Fruit fly (Drosophila melanogaster): Measurements from ENCODE around the gene CG9555.

The CG9555 gene

DNA sequence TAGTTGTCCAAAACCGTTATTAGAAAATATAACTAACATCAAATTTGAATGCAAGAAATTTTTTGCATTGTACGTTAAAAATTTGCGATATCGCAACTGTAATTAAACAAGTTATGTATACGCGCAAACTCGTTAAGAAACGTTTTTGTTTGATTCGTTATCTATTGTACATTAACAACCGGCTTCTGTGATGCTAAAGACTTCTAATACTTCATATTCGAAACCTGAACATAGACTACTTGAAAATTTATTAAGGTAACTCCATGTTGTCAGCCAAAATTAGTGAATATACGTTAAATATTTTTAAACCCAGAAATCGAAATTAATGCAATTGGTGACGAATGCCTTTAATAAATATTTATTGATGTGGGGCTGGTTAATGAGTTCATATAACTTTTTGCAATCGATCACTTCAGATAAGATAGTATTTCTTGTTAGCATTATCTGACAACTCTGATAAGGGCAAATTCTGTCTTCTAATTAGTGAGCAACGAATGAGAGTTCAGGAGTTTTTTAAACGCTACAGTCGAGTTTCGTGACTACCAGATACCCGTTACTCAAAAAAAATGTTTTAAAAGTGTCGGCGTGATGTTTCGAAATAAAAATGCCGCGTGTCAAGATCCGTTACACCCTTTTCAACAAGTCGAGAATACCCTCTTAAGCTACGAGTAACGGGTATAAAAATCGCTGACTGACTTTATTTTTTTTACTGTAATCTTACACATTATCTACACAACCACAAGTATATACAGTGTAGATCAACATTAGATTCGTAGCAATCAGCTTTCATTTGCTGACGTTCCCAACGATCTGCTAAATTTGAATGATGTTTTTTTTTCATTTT, 39.1 kb upstream of the CG9555 start (continued):
- TF ChIP-seq Stat92E (GFP tag; optimal IDR thresholded peaks at IDR 0.05), result no peak
- peak; percentile 25 to 69 for TF ChIP-seq dpn (GFP tag; optimal IDR thresholded peaks at IDR 0.05)
- TF ChIP-seq caup (GFP tag; optimal IDR thresholded peaks at IDR 0.05; ENCODE audit: severe bottlenecking), result peak; percentile 38
- TF ChIP-seq fd64A (GFP tag; optimal IDR thresholded peaks at IDR 0.05), result no peak
- no peak for TF ChIP-seq CG9817 (tag; optimal IDR thresholded peaks at IDR 0.05)
- peak; percentile 10 for TF ChIP-seq Sry-δ (GFP tag; optimal IDR thresholded peaks at IDR 0.05)
- TF ChIP-seq chif (GFP tag; optimal IDR thresholded peaks at IDR 0.05), result peak in 1 of 2 experiments; percentile 52
- no peak for TF ChIP-seq Atf-2 (GFP tag; optimal IDR thresholded peaks at IDR 0.05)
- TF ChIP-seq fd96Cb (tag; optimal IDR thresholded peaks at IDR 0.05), result no peak
- no peak for TF ChIP-seq Eip74EF (GFP tag; optimal IDR thresholded peaks at IDR 0.05)
- peak; percentile 49 for TF ChIP-seq CG4424 (GFP tag; optimal IDR thresholded peaks at IDR 0.05)
- peak; percentile 86 for TF ChIP-seq sens (GFP tag)
- TF ChIP-seq CG31441 (GFP tag; IDR thresholded peaks at IDR 0.05), result 0 out of 2 replicates have a peak, but pooled peaks have one; percentile 37
- TF ChIP-seq CG12769 (tag; optimal IDR thresholded peaks at IDR 0.05), result peak; percentile 56
- peak; percentile 14 for TF ChIP-seq nmo (GFP tag; optimal IDR thresholded peaks at IDR 0.05)
- TF ChIP-seq chm (GFP tag; IDR thresholded peaks at IDR 0.05), result 0 out of 2 replicates have a peak, but pooled peaks have one; percentile 17
- no peak; the same call in 1 of the 2 replicates for TF ChIP-seq CG42726 (GFP tag; IDR thresholded peaks at IDR 0.05; ENCODE audit: partially characterized antibody)
- TF ChIP-seq Elba2 (GFP tag; optimal IDR thresholded peaks at IDR 0.05), result peak; percentile 26
- peak; percentile 30 for TF ChIP-seq CG34376 (GFP tag; optimal IDR thresholded peaks at IDR 0.05)
- peak; percentile 40 for TF ChIP-seq bab2 (GFP tag; optimal IDR thresholded peaks at IDR 0.05)
- TF ChIP-seq ems (GFP tag; optimal IDR thresholded peaks at IDR 0.05), result no peak
- TF ChIP-seq Mrtf (GFP tag; IDR thresholded peaks at IDR 0.05), result peak; percentile 49; the same call in 1 of the 3 replicates
- TF ChIP-seq wek (GFP tag; optimal IDR thresholded peaks at IDR 0.05), result peak; percentile 10
- TF ChIP-seq cato (GFP tag; optimal IDR thresholded peaks at IDR 0.05; ENCODE audit: borderline replicate concordance), result no peak
- no peak for TF ChIP-seq hbn (GFP tag; IDR thresholded peaks at IDR 0.05; ENCODE audit: partially characterized antibody)
- 0 out of 2 replicates have a peak, but pooled peaks have one; percentile 24 for TF ChIP-seq Rx (GFP tag; IDR thresholded peaks at IDR 0.05)
- TF ChIP-seq kay (GFP tag; optimal IDR thresholded peaks at IDR 0.05), result peak; percentile 30
- peak; percentile 59; the same call in 1 of the 3 replicates for TF ChIP-seq vnd (GFP tag; IDR thresholded peaks at IDR 0.05; ENCODE audit: partially characterized antibody)
- no peak for TF ChIP-seq ssp (GFP tag; IDR thresholded peaks at IDR 0.05)
- TF ChIP-seq Bgb (GFP tag; IDR thresholded peaks at IDR 0.05; ENCODE audit: partially characterized antibody), result peak; percentile 81
- TF ChIP-seq CG12219 (GFP tag; optimal IDR thresholded peaks at IDR 0.05), result peak; percentile 30
- TF ChIP-seq pho (GFP tag; optimal IDR thresholded peaks at IDR 0.05), result no peak
- peak; percentile 54 for TF ChIP-seq sug (tag; optimal IDR thresholded peaks at IDR 0.05)
- TF ChIP-seq Sry-β (GFP tag; optimal IDR thresholded peaks at IDR 0.05), result no peak
- no peak for TF ChIP-seq Max (GFP tag; optimal IDR thresholded peaks at IDR 0.05)
- TF ChIP-seq CG1603 (tag; optimal IDR thresholded peaks at IDR 0.05), result peak; percentile 64
- no peak for TF ChIP-seq crp (GFP tag; optimal IDR thresholded peaks at IDR 0.05)
- TF ChIP-seq Xrp1 (GFP tag; IDR thresholded peaks at IDR 0.05), result peak; percentile 61; the same call in 1 of the 2 replicates
- TF ChIP-seq CG7839 (tag; optimal IDR thresholded peaks at IDR 0.05), result peak; percentile 51
- peak; percentile 56; the same call in 1 of the 2 replicates for TF ChIP-seq stc (GFP tag; IDR thresholded peaks at IDR 0.05)
- TF ChIP-seq Ets65A (GFP tag), result peak; percentile 94
- TF ChIP-seq CG8478 (optimal IDR thresholded peaks at IDR 0.05), result no peak
- peak; percentile 6 for TF ChIP-seq dmrt11E (tag; optimal IDR thresholded peaks at IDR 0.05)
- peak; percentile 2 for TF ChIP-seq CG15696 (tag; optimal IDR thresholded peaks at IDR 0.05)
- peak; percentile 89 for TF ChIP-seq D19B (GFP tag; optimal IDR thresholded peaks at IDR 0.05)
- peak; percentile 71 for TF ChIP-seq slbo (GFP tag; IDR thresholded peaks at IDR 0.05)
- TF ChIP-seq tna (GFP tag; IDR thresholded peaks at IDR 0.05; ENCODE audit: partially characterized antibody), result 0 out of 2 replicates have a peak, but pooled peaks have one; percentile 10

Measured in whole organism, embryonic.